Worm (Caenorhabditis elegans) whole organism, early embryonic: ENCODE measurements around the gene prx-12.

Source experiments
- B0310.2 ChIP-seq: sonication (generic microtip); optimal IDR thresholded peaks from 2 replicates; lab custom pipeline; 2016; ENCODE audit warnings: mild to moderate bottlenecking, missing genetic modification characterization, missing compliant biosample characterization
- F13C5.2 ChIP-seq: sonication (generic microtip); optimal IDR thresholded peaks from 2 replicates; lab custom pipeline; 2017; ENCODE audit warnings: mild to moderate bottlenecking, missing genetic modification characterization, inconsistent platforms, missing compliant biosample characterization
- aly-1 ChIP-seq: sonication (generic microtip); optimal IDR thresholded peaks from 2 replicates; lab custom pipeline; 2016; ENCODE audit warnings: missing genetic modification characterization, missing compliant biosample characterization
- ama-1 ChIP-seq: fragments of 150-350 bp; optimal IDR thresholded peaks from 2 replicates; lab custom pipeline; 2014
- ceh-13 ChIP-seq: fragments of 200-800 bp; sonication (Bioruptor generic); optimal IDR thresholded peaks from 2 replicates; lab custom pipeline; 2018; ENCODE audit warnings: mild to moderate bottlenecking, missing genetic modification characterization, missing compliant biosample characterization
- ceh-36 ChIP-seq: sonication (generic microtip); optimal IDR thresholded peaks from 2 replicates; lab custom pipeline; 2016; ENCODE audit warnings: missing genetic modification characterization, inconsistent platforms, missing compliant biosample characterization
- ets-7 ChIP-seq: sonication (generic microtip); optimal IDR thresholded peaks from 2 replicates; lab custom pipeline; 2016; ENCODE audit warnings: missing genotype, missing genetic modification characterization, missing compliant biosample characterization
- flt-1 ChIP-seq: fragments of 200-800 bp; sonication (Bioruptor generic); IDR thresholded peaks from 2 replicates; pipeline ENCODE4 v1.3.6; 2022; ENCODE audit warnings: missing genetic modification characterization, missing compliant biosample characterization
- hmbx-1 ChIP-seq: sonication (generic microtip); optimal IDR thresholded peaks from 2 replicates; lab custom pipeline; 2016; ENCODE audit warnings: mild to moderate bottlenecking, missing genetic modification characterization, missing compliant biosample characterization
- hmg-4 ChIP-seq: fragments of 200-800 bp; sonication (Bioruptor generic); optimal IDR thresholded peaks from 2 replicates; lab custom pipeline; 2018; ENCODE audit warnings: mild to moderate bottlenecking, missing genetic modification characterization, missing compliant biosample characterization
- hnd-1 ChIP-seq: sonication (generic microtip); optimal IDR thresholded peaks from 2 replicates; lab custom pipeline; 2016; ENCODE audit warnings: missing genetic modification characterization, missing compliant biosample characterization
- pes-1 ChIP-seq: fragments of 200-800 bp; sonication (Bioruptor generic); IDR thresholded peaks from 2 replicates; pipeline ENCODE4 v1.3.6; 2022; ENCODE audit warnings: missing genetic modification reagents, missing genetic modification characterization, missing compliant biosample characterization
- scrt-1 ChIP-seq: fragments of 200-800 bp; sonication (Bioruptor generic); IDR thresholded peaks from 2 replicates; pipeline ENCODE4 v1.3.6; 2022; ENCODE audit warnings: missing genetic modification characterization, missing compliant biosample characterization
- sea-1 ChIP-seq: fragments of 200-800 bp; sonication (Bioruptor generic); conservative IDR thresholded peaks from 2 replicates; pipeline ENCODE4 v1.3.6; 2022; ENCODE audit warnings: missing genetic modification characterization, missing compliant biosample characterization
- tbx-11 ChIP-seq: fragments of 200-800 bp; sonication (Bioruptor generic); IDR thresholded peaks from 2 replicates; pipeline ENCODE4 v1.3.6; 2022; ENCODE audit warnings: missing genetic modification characterization, missing compliant biosample characterization
- tbx-37 ChIP-seq: fragments of 200-800 bp; sonication (Bioruptor generic); conservative IDR thresholded peaks from 2 replicates; pipeline ENCODE4 v1.3.6; 2022; ENCODE audit warnings: missing genetic modification reagents, missing genetic modification characterization, missing compliant biosample characterization
- tra-4 ChIP-seq: sonication (generic microtip); optimal IDR thresholded peaks from 2 replicates; lab custom pipeline; 2017; ENCODE audit warnings: missing genetic modification characterization, missing compliant biosample characterization

prx-12 gene

DNA sequence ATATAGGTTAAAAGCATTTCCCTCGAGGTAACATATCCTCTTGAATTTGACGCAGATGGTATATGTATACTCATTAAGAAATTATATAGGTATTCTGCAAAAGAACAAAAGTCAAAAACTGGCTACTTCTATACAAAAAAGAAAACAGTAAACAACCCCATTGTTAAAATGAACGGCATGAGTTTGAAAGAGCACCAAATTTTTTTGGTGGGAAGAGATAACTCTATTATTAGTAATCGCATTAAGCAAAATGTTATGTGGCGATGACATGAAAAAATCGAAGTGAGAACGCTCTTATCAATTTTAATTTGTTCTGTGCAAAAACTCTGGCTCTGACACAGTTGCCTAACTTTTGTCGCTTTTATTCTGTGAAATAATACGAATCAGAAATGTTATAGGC, 25.6 kb downstream of the prx-12 start, which contains the start of gene F46C3.2:
Gene F46C3.2, minus strand, starts transcription at position 101 of the 400 bp plus-strand sequence.
- no peak for TF ChIP-seq ama-1 (lab: Kevin White, UChicago)
- TF ChIP-seq tbx-37 (GFP tag; lab: Robert Waterston, UW), result no peak
- TF ChIP-seq B0310.2 (tag; lab: Kevin White, UChicago), result no peak
- TF ChIP-seq hmbx-1, result no peak
- TF ChIP-seq F13C5.2 (tag; lab: Kevin White, UChicago), result no peak

DNA sequence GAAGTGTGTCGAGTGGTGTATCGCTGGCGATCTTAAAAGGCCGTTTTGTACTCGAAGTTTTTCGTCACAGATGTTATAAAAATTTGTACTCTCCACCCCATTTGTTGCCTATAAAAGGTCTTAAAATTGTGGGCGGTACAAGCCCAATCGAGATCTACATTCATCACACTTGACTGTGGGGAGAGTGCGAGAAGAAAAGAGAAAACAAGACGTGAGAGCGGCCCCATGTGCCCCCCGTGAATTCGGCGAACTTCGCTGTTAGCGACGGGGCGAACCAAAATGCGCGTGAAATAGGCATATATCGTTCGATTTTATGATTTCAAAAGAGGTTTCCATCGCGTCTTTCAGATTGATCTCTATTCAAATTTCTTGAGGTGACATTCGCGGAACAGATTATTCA, 26.9 kb downstream of the prx-12 start, which contains the start of gene F46C3.6:
Gene F46C3.6, minus strand, starts transcription at position 87 of the 400 bp plus-strand sequence.
- no peak for TF ChIP-seq sea-1 (GFP tag; lab: Robert Waterston, UW)
- no peak for TF ChIP-seq tbx-37 (GFP tag; lab: Robert Waterston, UW)
- TF ChIP-seq ceh-36 (tag; lab: Kevin White, UChicago), result no peak
- TF ChIP-seq ama-1 (lab: Kevin White, UChicago), result no peak
- TF ChIP-seq tbx-11 (GFP tag; lab: Robert Waterston, UW), result no peak
- TF ChIP-seq hmg-4 (GFP tag; lab: Kevin White, UChicago), result no peak
- TF ChIP-seq flt-1 (GFP tag; lab: Robert Waterston, UW), result no peak
- TF ChIP-seq ets-7 (tag; lab: Kevin White, UChicago), result no peak
- TF ChIP-seq pes-1 (GFP tag; lab: Robert Waterston, UW), result no peak
- no peak for TF ChIP-seq F13C5.2 (tag; lab: Kevin White, UChicago)
- no peak for TF ChIP-seq hnd-1 (tag; lab: Kevin White, UChicago)
- no peak for TF ChIP-seq scrt-1 (GFP tag; lab: Robert Waterston, UW)
- TF ChIP-seq B0310.2 (tag; lab: Kevin White, UChicago), result no peak
- no peak for TF ChIP-seq tra-4 (tag; lab: Kevin White, UChicago)
- no peak for TF ChIP-seq ceh-13
- TF ChIP-seq aly-1 (tag; lab: Kevin White, UChicago), result no peak
- no peak for TF ChIP-seq hmbx-1

ce11 chrX:11426647-11427046, 33.6 kb downstream of the prx-12 start:
- TF ChIP-seq hmg-4 (GFP tag; lab: Kevin White, UChicago) (no peak), tra-4 (tag; lab: Kevin White, UChicago) (no peak), hnd-1 (tag; lab: Kevin White, UChicago) (no peak), B0310.2 (tag; lab: Kevin White, UChicago) (no peak), tbx-37 (GFP tag; lab: Robert Waterston, UW) (no peak), hmbx-1 (no peak), sea-1 (GFP tag; lab: Robert Waterston, UW) (no peak), ceh-13 (no peak), tbx-11 (GFP tag; lab: Robert Waterston, UW) (no peak), ama-1 (lab: Kevin White, UChicago) (no peak), aly-1 (tag; lab: Kevin White, UChicago) (no peak), scrt-1 (GFP tag; lab: Robert Waterston, UW) (no peak), ets-7 (tag; lab: Kevin White, UChicago) (no peak)

ce11 chrX:11427550-11427949, 34.5 kb downstream of the prx-12 start:
- no peak for TF ChIP-seq tra-4 (tag; lab: Kevin White, UChicago)
- TF ChIP-seq tbx-37 (GFP tag; lab: Robert Waterston, UW), result no peak
- TF ChIP-seq tbx-11 (GFP tag; lab: Robert Waterston, UW), result no peak
- no peak for TF ChIP-seq pes-1 (GFP tag; lab: Robert Waterston, UW)
- no peak for TF ChIP-seq ama-1 (lab: Kevin White, UChicago)
- TF ChIP-seq aly-1 (tag; lab: Kevin White, UChicago), result no peak
- no peak for TF ChIP-seq ceh-36 (tag; lab: Kevin White, UChicago)
- TF ChIP-seq flt-1 (GFP tag; lab: Robert Waterston, UW), result no peak
- TF ChIP-seq ets-7 (tag; lab: Kevin White, UChicago), result no peak
- no peak for TF ChIP-seq F13C5.2 (tag; lab: Kevin White, UChicago)
- TF ChIP-seq hmg-4 (GFP tag; lab: Kevin White, UChicago), result no peak
- no peak for TF ChIP-seq B0310.2 (tag; lab: Kevin White, UChicago)
- TF ChIP-seq sea-1 (GFP tag; lab: Robert Waterston, UW), result no peak
- no peak for TF ChIP-seq hnd-1 (tag; lab: Kevin White, UChicago)
- no peak for TF ChIP-seq hmbx-1
- TF ChIP-seq ceh-13, result no peak
- TF ChIP-seq scrt-1 (GFP tag; lab: Robert Waterston, UW), result no peak

DNA sequence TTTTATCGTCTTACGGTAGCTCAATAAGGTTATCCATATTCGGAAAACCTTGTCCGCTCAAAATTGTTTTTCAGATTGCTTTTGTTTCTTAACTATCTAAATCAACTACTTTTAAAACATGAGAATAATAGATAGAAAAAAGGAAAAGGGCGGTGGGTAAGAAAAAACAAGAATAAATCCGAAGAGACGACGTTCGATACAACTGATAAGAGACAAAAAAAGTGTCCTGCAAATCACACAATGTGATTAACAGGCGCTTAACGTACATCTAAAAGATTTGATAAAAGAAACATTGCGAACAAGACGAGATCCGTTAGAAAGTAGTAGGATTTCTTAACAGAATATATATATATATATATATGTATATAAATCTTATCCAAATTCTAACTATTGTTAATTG, 40.4 kb downstream of the prx-12 start, which contains the start of gene hum-4:
Gene hum-4, minus strand, starts transcription at position 101 of the 400 bp plus-strand sequence.
- TF ChIP-seq aly-1 (tag; lab: Kevin White, UChicago) (no peak), tbx-37 (GFP tag; lab: Robert Waterston, UW) (no peak), ceh-36 (tag; lab: Kevin White, UChicago) (no peak), hmg-4 (GFP tag; lab: Kevin White, UChicago) (no peak), B0310.2 (tag; lab: Kevin White, UChicago) (no peak), scrt-1 (GFP tag; lab: Robert Waterston, UW) (no peak), pes-1 (GFP tag; lab: Robert Waterston, UW) (no peak), flt-1 (GFP tag; lab: Robert Waterston, UW) (no peak), F13C5.2 (tag; lab: Kevin White, UChicago) (no peak), hmbx-1 (no peak), ets-7 (tag; lab: Kevin White, UChicago) (no peak), tbx-11 (GFP tag; lab: Robert Waterston, UW) (no peak), tra-4 (tag; lab: Kevin White, UChicago) (no peak), sea-1 (GFP tag; lab: Robert Waterston, UW) (no peak), ama-1 (lab: Kevin White, UChicago) (no peak), hnd-1 (tag; lab: Kevin White, UChicago) (no peak)

- TF ChIP-seq F13C5.2 (tag; lab: Kevin White, UChicago) (no peak), hnd-1 (tag; lab: Kevin White, UChicago) (no peak), hmbx-1 (no peak)
These were observed 42.4 kb downstream of the prx-12 start for ce11 chrX:11435488-11435887.

DNA sequence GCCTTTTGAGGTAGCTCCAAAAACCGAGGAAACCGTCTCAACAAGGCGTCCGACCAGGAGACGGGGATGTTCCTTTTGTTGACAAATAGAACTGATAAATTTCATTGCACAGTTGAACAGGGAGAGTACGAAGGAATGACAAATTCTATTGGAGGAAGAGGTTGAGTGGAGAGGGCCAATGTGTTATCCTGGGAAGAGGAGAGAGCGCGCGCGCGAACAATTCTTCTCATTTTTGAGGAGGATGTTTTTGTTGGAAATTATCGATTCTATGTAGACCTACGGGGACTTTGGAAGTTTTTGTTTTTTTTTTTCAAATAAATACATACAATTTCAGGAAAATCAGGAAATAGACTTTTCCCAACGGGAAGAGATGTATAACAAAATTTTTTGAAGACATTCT, 44.6 kb downstream of the prx-12 start:
- no peak for TF ChIP-seq hmg-4 (GFP tag; lab: Kevin White, UChicago)
- no peak for TF ChIP-seq tra-4 (tag; lab: Kevin White, UChicago)
- TF ChIP-seq ama-1 (lab: Kevin White, UChicago), result no peak
- no peak for TF ChIP-seq scrt-1 (GFP tag; lab: Robert Waterston, UW)
- TF ChIP-seq ceh-36 (tag; lab: Kevin White, UChicago), result no peak
- TF ChIP-seq F13C5.2 (tag; lab: Kevin White, UChicago), result no peak
- TF ChIP-seq sea-1 (GFP tag; lab: Robert Waterston, UW), result no peak
- no peak for TF ChIP-seq hmbx-1
- no peak for TF ChIP-seq tbx-11 (GFP tag; lab: Robert Waterston, UW)
